Worm (Caenorhabditis elegans) whole organism, L4 larva: ENCODE data around the gene meg-3.

Source experiments
- R02D3.7 ChIP-seq: fragments of 150-350 bp; sonication (generic microtip); optimal IDR thresholded peaks from 3 replicates; lab custom pipeline; 2014; ENCODE audit warnings: missing biosample characterization, missing genetic modification characterization
- aly-2 ChIP-seq: sonication (generic microtip); optimal IDR thresholded peaks from 2 replicates; lab custom pipeline; 2018; ENCODE audit warnings: missing biosample characterization, missing genetic modification characterization
- fkh-10 ChIP-seq: fragments of 150-350 bp; optimal IDR thresholded peaks from 2 replicates; lab custom pipeline; 2014; ENCODE audit warnings: missing biosample characterization, missing genetic modification reagents, missing genetic modification characterization
- lir-3 ChIP-seq: sonication (generic microtip); optimal IDR thresholded peaks from 2 replicates; lab custom pipeline; 2016; ENCODE audit warnings: mild to moderate bottlenecking, missing genetic modification characterization, missing compliant biosample characterization
- nhr-28 ChIP-seq: fragments of 150-350 bp; optimal IDR thresholded peaks from 2 replicates; lab custom pipeline; 2014; ENCODE audit warnings: missing biosample characterization, missing genetic modification characterization
- unc-130 ChIP-seq: sonication (generic microtip); optimal IDR thresholded peaks from 2 replicates; lab custom pipeline; 2016; ENCODE audit warnings: missing genetic modification reagents, missing genetic modification characterization, missing compliant biosample characterization

- peak; percentile 56 for TF ChIP-seq nhr-28
- TF ChIP-seq R02D3.7 (tag; lab: Kevin White, UChicago) = no peak
- no peak for TF ChIP-seq unc-130 (GFP tag; lab: Kevin White, UChicago)
- TF ChIP-seq aly-2 = no peak
- no peak for TF ChIP-seq fkh-10
- TF ChIP-seq lir-3 (tag; lab: Kevin White, UChicago) = no peak
Measured at ce11 chrX:2021558-2021957, 32.2 kb upstream of the meg-3 start.
